Worm (Caenorhabditis elegans) whole organism, L1 larva: ENCODE measurements around the gene rpap-3.

ENCODE experiments used
- aly-2 ChIP-seq: fragments of 150-350 bp; optimal IDR thresholded peaks from 2 replicates; lab custom pipeline; 2014; ENCODE audit warnings: missing biosample characterization, missing genetic modification characterization
- ama-1 ChIP-seq: fragments of 150-350 bp; optimal IDR thresholded peaks from 2 replicates; lab custom pipeline; 2014
- dsc-1 ChIP-seq: sonication (generic microtip); optimal IDR thresholded peaks from 2 replicates; lab custom pipeline; 2016; ENCODE audit warnings: mild to moderate bottlenecking, missing genetic modification characterization, missing compliant biosample characterization
- unc-86 ChIP-seq: sonication (generic microtip); optimal IDR thresholded peaks from 2 replicates; lab custom pipeline; 2016; ENCODE audit warnings: missing genetic modification characterization, missing compliant biosample characterization

- TF ChIP-seq unc-86 (tag; lab: Kevin White, UChicago) (no peak), aly-2 (no peak), ama-1 (lab: Kevin White, UChicago) (no peak), dsc-1 (tag; lab: Kevin White, UChicago) (no peak)
Measured at ce11 chrIV:7753108-7753507, 25.7 kb downstream of the rpap-3 start, which contains the start of gene col-14.
